Worm (Caenorhabditis elegans) whole organism, L1 larva: ENCODE data around the gene col-90.

Experiments
- ama-1 ChIP-seq: fragments of 150-350 bp; optimal IDR thresholded peaks from 2 replicates; lab custom pipeline; 2014
- ceh-82 ChIP-seq, 3 experiments: fragments of 150-350 bp in 1 of 3; sonication (generic microtip) in 2 of 3; optimal IDR thresholded peaks; 2 replicates each; lab custom pipeline; 2014 to 2017; ENCODE audit warnings: missing biosample characterization in 3 of 3, missing genetic modification characterization in 3 of 3
- efl-3 ChIP-seq: fragments of 200-800 bp; sonication (Bioruptor generic); optimal IDR thresholded peaks from 2 replicates; lab custom pipeline; 2018; ENCODE audit warnings: mild to moderate bottlenecking, missing genetic modification characterization, missing compliant biosample characterization
- elt-3 ChIP-seq, 6 experiments: fragments of 150-350 bp in 1 of 6; sonication (generic microtip); optimal IDR thresholded peaks; 2 replicates each; lab custom pipeline; 2017 to 2018; ENCODE audit warnings: missing biosample characterization in 6 of 6, missing genetic modification characterization in 6 of 6, inconsistent platforms in 1 of 6
- ets-5 ChIP-seq: fragments of 200-800 bp; sonication (Bioruptor generic); IDR thresholded peaks from 2 replicates; pipeline ENCODE4 v1.3.6; 2022; ENCODE audit warnings: missing genetic modification characterization, missing compliant biosample characterization
- fos-1 ChIP-seq: fragments of 150-350 bp; optimal IDR thresholded peaks from 2 replicates; lab custom pipeline; 2014; ENCODE audit warnings: missing biosample characterization, missing genetic modification characterization
- lin-14 ChIP-seq: fragments of 200-800 bp; sonication (Bioruptor generic); optimal IDR thresholded peaks from 2 replicates; lab custom pipeline; 2018; ENCODE audit warnings: mild to moderate bottlenecking, missing genetic modification characterization, moderate library complexity, missing compliant biosample characterization
- nhr-12 ChIP-seq: sonication (generic microtip); optimal IDR thresholded peaks from 2 replicates; lab custom pipeline; 2017; ENCODE audit warnings: missing biosample characterization, missing genetic modification characterization
- nhr-28 ChIP-seq: fragments of 150-350 bp; optimal IDR thresholded peaks from 2 replicates; lab custom pipeline; 2014; ENCODE audit warnings: missing biosample characterization, missing genetic modification characterization
- nhr-76 ChIP-seq: sonication (generic microtip); optimal IDR thresholded peaks from 2 replicates; lab custom pipeline; 2017; ENCODE audit warnings: missing biosample characterization, missing genetic modification characterization
- sptf-1 ChIP-seq: fragments of 150-350 bp; optimal IDR thresholded peaks from 2 replicates; lab custom pipeline; 2014; ENCODE audit warnings: missing biosample characterization, missing genetic modification characterization
- unc-62 ChIP-seq: fragments of 150-350 bp; optimal IDR thresholded peaks from 2 replicates; lab custom pipeline; 2014; ENCODE audit warnings: missing biosample characterization, missing genetic modification reagents, missing genetic modification characterization

- no peak for TF ChIP-seq fos-1 (tag; lab: Kevin White, UChicago)
- no peak for TF ChIP-seq ceh-82 (tag; optimal IDR thresholded peaks at IDR 0.05; lab: Kevin White, UChicago)
- no peak for TF ChIP-seq nhr-12
- TF ChIP-seq sptf-1 = no peak
- no peak for TF ChIP-seq ets-5 (GFP tag; lab: Robert Waterston, UW)
- TF ChIP-seq lin-14 (GFP tag; lab: Kevin White, UChicago) = no peak
- TF ChIP-seq ama-1 (lab: Kevin White, UChicago) = no peak
- TF ChIP-seq unc-62 (GFP tag; lab: Kevin White, UChicago) = no peak
- no peak for TF ChIP-seq nhr-28 (tag; lab: Kevin White, UChicago)
- TF ChIP-seq efl-3 (GFP tag; lab: Kevin White, UChicago) = no peak
- TF ChIP-seq elt-3 (tag; optimal IDR thresholded peaks at IDR 0.05; lab: Kevin White, UChicago) = no peak
- no peak for TF ChIP-seq nhr-76 (tag; lab: Kevin White, UChicago)
These were observed 20.5 kb downstream of the col-90 start, which contains the start of the genes F54H12.8 and F54H12.7 for ce11 chrIII:7969121-7969520.
